Worm (Caenorhabditis elegans) whole organism, young adult: ENCODE data around the gene Y46E12A.5.

Experiments used
- B0019.2 ChIP-seq: fragments of 200-800 bp; sonication (Bioruptor generic); conservative IDR thresholded peaks from 2 replicates; pipeline ENCODE4 v1.3.6; 2022; ENCODE audit warnings: missing genetic modification reagents, missing genetic modification characterization, missing compliant biosample characterization
- F33H1.4 ChIP-seq: fragments of 200-800 bp; sonication (Bioruptor generic); IDR thresholded peaks from 2 replicates; pipeline ENCODE4 v1.3.6; 2022; ENCODE audit warnings: missing genetic modification reagents, missing genetic modification characterization, missing compliant biosample characterization
- egl-18 ChIP-seq: fragments of 200-800 bp; sonication (Bioruptor generic); IDR thresholded peaks from 2 replicates; pipeline ENCODE4 v1.3.6; 2022; ENCODE audit warnings: missing genetic modification reagents, missing genetic modification characterization, missing compliant biosample characterization
- ets-4 ChIP-seq: fragments of 200-800 bp; sonication (Bioruptor generic); optimal IDR thresholded peaks from 2 replicates; lab custom pipeline; 2018; ENCODE audit warnings: mild to moderate bottlenecking, missing genetic modification characterization, missing compliant biosample characterization
- nfya-2 ChIP-seq: fragments of 200-800 bp; sonication (Bioruptor generic); IDR thresholded peaks from 2 replicates; pipeline ENCODE4 v1.3.6; 2022; ENCODE audit warnings: missing genetic modification reagents, missing genetic modification characterization, missing compliant biosample characterization
- sea-2 ChIP-seq: fragments of 200-800 bp; sonication (Bioruptor generic); IDR thresholded peaks from 2 replicates; pipeline ENCODE4 v1.3.6; 2022; ENCODE audit warnings: missing genetic modification characterization, missing compliant biosample characterization
- zim-3 ChIP-seq: sonication (generic microtip); optimal IDR thresholded peaks from 2 replicates; lab custom pipeline; 2017; ENCODE audit warnings: mild to moderate bottlenecking, missing genetic modification characterization, moderate library complexity, missing compliant biosample characterization

- TF ChIP-seq zim-3 (tag; lab: Kevin White, UChicago): no peak
- TF ChIP-seq sea-2 (GFP tag; lab: Robert Waterston, UW): no peak
- TF ChIP-seq F33H1.4 (GFP tag; lab: Robert Waterston, UW): no peak
- TF ChIP-seq B0019.2 (GFP tag; lab: Robert Waterston, UW): no peak
- TF ChIP-seq egl-18 (GFP tag; lab: Robert Waterston, UW): no peak
- TF ChIP-seq nfya-2 (GFP tag; lab: Robert Waterston, UW): no peak
- TF ChIP-seq ets-4 (GFP tag; lab: Kevin White, UChicago): no peak
These were observed 35.4 kb upstream of the Y46E12A.5 start for ce11 chrIII:1793416-1793815.
